Worm (Caenorhabditis elegans): ENCODE measurements around the gene rpl-20.
A peak's percentile ranks its signal among the peaks of the same experiment; 100 is the strongest.

The rpl-20 gene

ce11 chrIV:4780129-4780528 lies 30.6 kb upstream of the rpl-20 start, which contains the start of gene set-15:
TSS of gene set-15 (minus strand) at chrIV:4780229.
- TF ChIP-seq ztf-18 (tag; optimal IDR thresholded peaks at IDR 0.05) (no peak), D2030.7 (GFP tag; IDR thresholded peaks at IDR 0.05) (no peak), ceh-79 (tag; optimal IDR thresholded peaks at IDR 0.05) (no peak), Y95B8A.8 (GFP tag; IDR thresholded peaks at IDR 0.05) (no peak), ztf-6 (GFP tag; IDR thresholded peaks at IDR 0.05) (no peak), ccch-3 (GFP tag; optimal IDR thresholded peaks at IDR 0.05) (no peak), F33H1.4 (GFP tag; IDR thresholded peaks at IDR 0.05) (no peak), tlf-1 (GFP tag; optimal IDR thresholded peaks at IDR 0.05) (no peak), madf-8 (GFP tag; conservative IDR thresholded peaks at IDR 0.05) (no peak), ceh-27 (GFP tag; optimal IDR thresholded peaks at IDR 0.05) (no peak), chd-7 (tag; optimal IDR thresholded peaks at IDR 0.05) (no peak), tbp1 (GFP tag; optimal IDR thresholded peaks at IDR 0.05) (no peak), hmg-20 (GFP tag; IDR thresholded peaks at IDR 0.05) (no peak)

- no peak for TF ChIP-seq F49E8.2 (tag; optimal IDR thresholded peaks at IDR 0.05; ENCODE audit: insufficient read depth)
- TF ChIP-seq nfyb-1 (GFP tag; IDR thresholded peaks at IDR 0.05): peak; percentile 76; the same call in 1 of the 2 replicates
Observed at ce11 chrIV:4776501-4776900, 26.9 kb upstream of the rpl-20 start.

- TF ChIP-seq lin-54 (GFP tag; optimal IDR thresholded peaks at IDR 0.05): no peak
- TF ChIP-seq sdz-38 (tag; optimal IDR thresholded peaks at IDR 0.05): no peak
- TF ChIP-seq egrh-3 (GFP tag; IDR thresholded peaks at IDR 0.05): no peak
- TF ChIP-seq lir-1 (GFP tag; conservative IDR thresholded peaks at IDR 0.05): no peak
- TF ChIP-seq ZK185.1 (tag; optimal IDR thresholded peaks at IDR 0.05; ENCODE audit: poor library complexity, severe bottlenecking): no peak
- TF ChIP-seq die-1 (tag; optimal IDR thresholded peaks at IDR 0.05): no peak
- TF ChIP-seq ceh-100 (GFP tag; IDR thresholded peaks at IDR 0.05): no peak
- TF ChIP-seq F52B5.7 (tag; optimal IDR thresholded peaks at IDR 0.05): no peak
- TF ChIP-seq ekl-4 (GFP tag; IDR thresholded peaks at IDR 0.05): no peak
- no peak for TF ChIP-seq xnd-1 (tag; optimal IDR thresholded peaks at IDR 0.05)
- no peak for TF ChIP-seq let-526 (GFP tag; IDR thresholded peaks at IDR 0.05)
- TF ChIP-seq mel-28 (tag; optimal IDR thresholded peaks at IDR 0.05; ENCODE audit: borderline replicate concordance): no peak
Observed at ce11 chrIV:4776001-4776400, 26.4 kb upstream of the rpl-20 start, which contains the start of gene R11E3.19. TSS of gene R11E3.19 (minus strand) at chrIV:4776101.

ce11 chrIV:4771792-4772191 lies 22.2 kb upstream of the rpl-20 start, which contains the start of gene R11E3.2:
TSS of gene R11E3.2 (plus strand) at chrIV:4772092.
- TF ChIP-seq nhr-80 (tag; optimal IDR thresholded peaks at IDR 0.05) (peak; percentile 4), lir-1 (GFP tag; conservative IDR thresholded peaks at IDR 0.05) (no peak)

ce11 chrIV:4764422-4764821 lies 14.8 kb upstream of the rpl-20 start, which contains the start of gene npp-26:
TSS of gene npp-26 (plus strand) at chrIV:4764722.
- TF ChIP-seq B0035.1 (tag; optimal IDR thresholded peaks at IDR 0.05) (no peak), nfya-2 (GFP tag; IDR thresholded peaks at IDR 0.05) (no peak), let-607 (tag; optimal IDR thresholded peaks at IDR 0.05) (no peak), Y53G8AR.9 (GFP tag; conservative IDR thresholded peaks at IDR 0.05) (no peak), Y56A3A.18 (GFP tag; IDR thresholded peaks at IDR 0.05) (no peak), gei-17 (GFP tag; optimal IDR thresholded peaks at IDR 0.05) (no peak), hsf-1 (GFP tag; IDR thresholded peaks at IDR 0.05) (no peak), efl-1 (GFP tag; optimal IDR thresholded peaks at IDR 0.05) (no peak), unc-62 (GFP tag; optimal IDR thresholded peaks at IDR 0.05) (no peak), snpc-1.3 (tag; optimal IDR thresholded peaks at IDR 0.05; ENCODE audit: insufficient read depth) (no peak), ztf-26 (tag; optimal IDR thresholded peaks at IDR 0.05) (no peak), fkh-3 (tag; optimal IDR thresholded peaks at IDR 0.05) (no peak)
